Worm (Caenorhabditis elegans) whole organism, midembryonic: ENCODE results near the gene F31F7.2.

Experiments
- T22C8.4 ChIP-seq: fragments of 200-800 bp; sonication (Bioruptor generic); IDR thresholded peaks from 2 replicates; pipeline ENCODE4 v1.3.6; 2022; ENCODE audit warnings: missing genetic modification characterization, missing compliant biosample characterization
- cog-1 ChIP-seq: sonication (generic microtip); optimal IDR thresholded peaks from 2 replicates; lab custom pipeline; 2016; ENCODE audit warnings: missing genetic modification characterization, missing compliant biosample characterization
- flt-1 ChIP-seq: fragments of 200-800 bp; sonication (Bioruptor generic); IDR thresholded peaks from 2 replicates; pipeline ENCODE4 v1.3.6; 2022; ENCODE audit warnings: missing genetic modification characterization, missing compliant biosample characterization
- klf-2 ChIP-seq: fragments of 200-800 bp; sonication (Bioruptor generic); conservative IDR thresholded peaks from 2 replicates; pipeline ENCODE4 v1.3.6; 2022; ENCODE audit warnings: missing genetic modification reagents, missing genetic modification characterization, missing compliant biosample characterization
- med-1 ChIP-seq: sonication (generic microtip); optimal IDR thresholded peaks from 2 replicates; lab custom pipeline; 2017; ENCODE audit warnings: missing genetic modification characterization, mild to moderate bottlenecking, missing compliant biosample characterization, antibody characterized with exemption, missing genetic modification reagents; ENCODE audit not compliant: insufficient read depth
- ref-1 ChIP-seq: fragments of 200-800 bp; sonication (Bioruptor generic); conservative IDR thresholded peaks from 2 replicates; pipeline ENCODE4 v1.3.6; 2022; ENCODE audit warnings: missing genetic modification reagents, missing genetic modification characterization, missing compliant biosample characterization
- tab-1 ChIP-seq: fragments of 200-800 bp; sonication (Bioruptor generic); IDR thresholded peaks from 2 replicates; pipeline ENCODE4 v1.3.6; 2022; ENCODE audit warnings: missing genetic modification characterization, missing compliant biosample characterization
- ztf-23 ChIP-seq: fragments of 200-800 bp; sonication (Bioruptor generic); IDR thresholded peaks from 2 replicates; pipeline ENCODE4 v1.3.6; 2022; ENCODE audit warnings: missing genetic modification reagents, missing genetic modification characterization, missing compliant biosample characterization
- ztf-29 ChIP-seq: fragments of 200-800 bp; sonication (Bioruptor generic); IDR thresholded peaks from 2 replicates; pipeline ENCODE4 v1.3.6; 2022; ENCODE audit warnings: missing genetic modification reagents, missing genetic modification characterization, missing compliant biosample characterization

The F31F7.2 gene

ce11 chrV:6248714-6249113, 21.9 kb upstream of the F31F7.2 start:
- TF ChIP-seq ztf-29 = no peak

- TF ChIP-seq cog-1 (no peak), flt-1 (GFP tag; lab: Robert Waterston, UW) (no peak), ztf-23 (no peak), tab-1 (GFP tag; lab: Robert Waterston, UW) (no peak), ztf-29 (no peak), T22C8.4 (GFP tag; lab: Robert Waterston, UW) (no peak), klf-2 (GFP tag; lab: Robert Waterston, UW) (no peak), med-1 (GFP tag; lab: Kevin White, UChicago) (no peak), ref-1 (GFP tag; lab: Robert Waterston, UW) (no peak)
Observed at ce11 chrV:6249135-6249534, 21.5 kb upstream of the F31F7.2 start.

ce11 chrV:6250959-6251598, 19.6 kb upstream of the F31F7.2 start:
- TF ChIP-seq ztf-29 = no peak
- TF ChIP-seq T22C8.4 (GFP tag; lab: Robert Waterston, UW) = no peak
- no peak for TF ChIP-seq ref-1 (GFP tag; lab: Robert Waterston, UW)
- TF ChIP-seq flt-1 (GFP tag; lab: Robert Waterston, UW) = no peak
- TF ChIP-seq cog-1 = no peak
- TF ChIP-seq klf-2 (GFP tag; lab: Robert Waterston, UW) = no peak
- TF ChIP-seq tab-1 (GFP tag; lab: Robert Waterston, UW) = no peak
- no peak for TF ChIP-seq med-1 (GFP tag; lab: Kevin White, UChicago)
- TF ChIP-seq ztf-23 = no peak

- no peak for TF ChIP-seq ztf-23
- no peak for TF ChIP-seq med-1 (GFP tag; lab: Kevin White, UChicago)
- TF ChIP-seq ref-1 (GFP tag; lab: Robert Waterston, UW) = no peak
- TF ChIP-seq klf-2 (GFP tag; lab: Robert Waterston, UW) = no peak
- TF ChIP-seq flt-1 (GFP tag; lab: Robert Waterston, UW) = no peak
- no peak for TF ChIP-seq tab-1 (GFP tag; lab: Robert Waterston, UW)
- no peak for TF ChIP-seq ztf-29
- no peak for TF ChIP-seq T22C8.4 (GFP tag; lab: Robert Waterston, UW)
- TF ChIP-seq cog-1 = no peak
Observed at ce11 chrV:6253936-6254335, 16.7 kb upstream of the F31F7.2 start.

ce11 chrV:6259139-6259538, 11.5 kb upstream of the F31F7.2 start, which contains the start of gene K08B12.1:
K08B12.1 (plus strand) TSS chrV:6259367.
- TF ChIP-seq ztf-23 (no peak), klf-2 (GFP tag; lab: Robert Waterston, UW) (no peak), ztf-29 (no peak), med-1 (GFP tag; lab: Kevin White, UChicago) (no peak), flt-1 (GFP tag; lab: Robert Waterston, UW) (no peak), cog-1 (no peak), T22C8.4 (GFP tag; lab: Robert Waterston, UW) (no peak), ref-1 (GFP tag; lab: Robert Waterston, UW) (no peak), tab-1 (GFP tag; lab: Robert Waterston, UW) (no peak)

- TF ChIP-seq ztf-23 (peak; percentile 87), flt-1 (GFP tag; lab: Robert Waterston, UW) (peak; percentile 91), klf-2 (GFP tag; lab: Robert Waterston, UW) (peak; percentile 61), ztf-29 (peak; percentile 60; the same call in 1 of the 2 replicates), med-1 (GFP tag; lab: Kevin White, UChicago) (peak; percentile 53), cog-1 (peak; percentile 94), tab-1 (GFP tag; lab: Robert Waterston, UW) (peak; percentile 90), T22C8.4 (GFP tag; lab: Robert Waterston, UW) (peak; percentile 71), ref-1 (GFP tag; lab: Robert Waterston, UW) (peak; percentile 59)
Observed at ce11 chrV:6267237-6267812, 3.3 kb upstream of the F31F7.2 start, which contains the start of gene mrck-1. mrck-1 (minus strand) TSS chrV:6267287.

ce11 chrV:6267978-6268377, 2.7 kb upstream of the F31F7.2 start:
- TF ChIP-seq cog-1 (no peak), med-1 (GFP tag; lab: Kevin White, UChicago) (no peak)

- TF ChIP-seq T22C8.4 (GFP tag; lab: Robert Waterston, UW) = no peak
- no peak for TF ChIP-seq tab-1 (GFP tag; lab: Robert Waterston, UW)
- TF ChIP-seq cog-1 = no peak
- no peak for TF ChIP-seq klf-2 (GFP tag; lab: Robert Waterston, UW)
- no peak for TF ChIP-seq flt-1 (GFP tag; lab: Robert Waterston, UW)
- no peak for TF ChIP-seq ztf-29
- no peak for TF ChIP-seq ztf-23
- no peak for TF ChIP-seq ref-1 (GFP tag; lab: Robert Waterston, UW)
- no peak for TF ChIP-seq med-1 (GFP tag; lab: Kevin White, UChicago)
Observed at ce11 chrV:6268526-6268925, 2.1 kb upstream of the F31F7.2 start.

- TF ChIP-seq med-1 (GFP tag; lab: Kevin White, UChicago) (no peak), ref-1 (GFP tag; lab: Robert Waterston, UW) (no peak), ztf-29 (no peak), tab-1 (GFP tag; lab: Robert Waterston, UW) (no peak), flt-1 (GFP tag; lab: Robert Waterston, UW) (no peak), ztf-23 (no peak), T22C8.4 (GFP tag; lab: Robert Waterston, UW) (no peak), klf-2 (GFP tag; lab: Robert Waterston, UW) (no peak), cog-1 (no peak)
Observed at ce11 chrV:6268961-6269360, 1.7 kb upstream of the F31F7.2 start.

- TF ChIP-seq ref-1 (GFP tag; lab: Robert Waterston, UW) (no peak), flt-1 (GFP tag; lab: Robert Waterston, UW) (0 out of 2 replicates have a peak, but pooled peaks have one; percentile 4)
Observed at ce11 chrV:6270097-6270496, 555 bp upstream of the F31F7.2 start.
